Fruit fly (Drosophila melanogaster) whole organism, embryonic: Measurements from ENCODE around the gene CG31103.

Source experiments
- Abd-B ChIP-seq: fragments of 200-800 bp; sonication (Bioruptor generic); optimal IDR thresholded peaks from 2 replicates; lab custom pipeline; 2018; ENCODE audit warnings: missing biosample characterization, mild to moderate bottlenecking, missing genetic modification characterization, moderate library complexity
- BtbVII ChIP-seq: fragments of 200-800 bp; sonication (Bioruptor generic); optimal IDR thresholded peaks from 3 replicates; lab custom pipeline; 2017; ENCODE audit warnings: missing biosample characterization, mild to moderate bottlenecking, missing genetic modification characterization
- CG10565 ChIP-seq: fragments of 200-800 bp; sonication (Bioruptor generic); optimal IDR thresholded peaks from 3 replicates; lab custom pipeline; 2016; ENCODE audit warnings: missing biosample characterization, mild to moderate bottlenecking, missing genetic modification characterization
- CG13123 ChIP-seq: fragments of 200-800 bp; sonication (Bioruptor generic); optimal IDR thresholded peaks from 2 replicates; lab custom pipeline; 2016; ENCODE audit warnings: missing biosample characterization, missing genetic modification characterization
- CG17359 ChIP-seq: fragments of 200-800 bp; sonication (Bioruptor generic); optimal IDR thresholded peaks from 3 replicates; lab custom pipeline; 2018; ENCODE audit warnings: missing biosample characterization, mild to moderate bottlenecking, missing genetic modification characterization, moderate library complexity
- CG17385 ChIP-seq: fragments of 200-800 bp; sonication (Bioruptor generic); optimal IDR thresholded peaks from 3 replicates; lab custom pipeline; 2018; ENCODE audit warnings: missing biosample characterization, mild to moderate bottlenecking, missing genetic modification characterization
- CG31365 ChIP-seq: fragments of 200-800 bp; sonication (Bioruptor generic); optimal IDR thresholded peaks from 2 replicates; lab custom pipeline; 2018; ENCODE audit warnings: missing biosample characterization, mild to moderate bottlenecking, missing genetic modification characterization
- CG31388 ChIP-seq: fragments of 200-800 bp; sonication (Bioruptor generic); optimal IDR thresholded peaks from 2 replicates; lab custom pipeline; 2016; ENCODE audit warnings: missing biosample characterization, missing genetic modification characterization
- CG33213 ChIP-seq: fragments of 200-800 bp; sonication (Bioruptor generic); optimal IDR thresholded peaks from 3 replicates; lab custom pipeline; 2016; ENCODE audit warnings: missing biosample characterization, missing genetic modification characterization
- CG34376 ChIP-seq: fragments of 200-800 bp; sonication (Bioruptor generic); optimal IDR thresholded peaks from 2 replicates; lab custom pipeline; 2018; ENCODE audit warnings: missing biosample characterization, mild to moderate bottlenecking, missing genetic modification characterization
- CG4617 ChIP-seq: fragments of 200-800 bp; sonication (Bioruptor generic); optimal IDR thresholded peaks from 3 replicates; lab custom pipeline; 2016; ENCODE audit warnings: missing biosample characterization, missing genetic modification characterization, borderline replicate concordance
- CG6765 ChIP-seq: fragments of 200-800 bp; sonication (Bioruptor generic); optimal IDR thresholded peaks from 3 replicates; lab custom pipeline; 2017; ENCODE audit warnings: missing biosample characterization, mild to moderate bottlenecking, missing genetic modification characterization
- CG7271 ChIP-seq: fragments of 200-800 bp; sonication (Bioruptor generic); optimal IDR thresholded peaks from 2 replicates; lab custom pipeline; 2018; ENCODE audit warnings: missing biosample characterization, mild to moderate bottlenecking, missing genetic modification characterization, moderate library complexity
- CG7745 ChIP-seq: fragments of 200-800 bp; sonication (Bioruptor generic); optimal IDR thresholded peaks from 2 replicates; lab custom pipeline; 2018; ENCODE audit warnings: missing biosample characterization, mild to moderate bottlenecking, missing genetic modification characterization, moderate library complexity
- CG7786 ChIP-seq: fragments of 200-800 bp; sonication (Bioruptor generic); optimal IDR thresholded peaks from 2 replicates; lab custom pipeline; 2016; ENCODE audit warnings: missing biosample characterization, missing genetic modification characterization
- Dip3 ChIP-seq: fragments of 200-800 bp; sonication (Bioruptor generic); optimal IDR thresholded peaks from 3 replicates; lab custom pipeline; 2016; ENCODE audit warnings: missing biosample characterization, missing genetic modification characterization
- Elba2 ChIP-seq: fragments of 200-800 bp; sonication (Bioruptor generic); optimal IDR thresholded peaks from 3 replicates; lab custom pipeline; 2016; ENCODE audit warnings: missing biosample characterization, missing genetic modification characterization
- Ets97D ChIP-seq: fragments of 200-800 bp; sonication (Bioruptor generic); optimal IDR thresholded peaks from 3 replicates; lab custom pipeline; 2016; ENCODE audit warnings: missing biosample characterization, missing genetic modification characterization
- GATAe ChIP-seq: fragments of 200-800 bp; sonication (Bioruptor generic); conservative IDR thresholded peaks from 2 replicates; pipeline ENCODE4 v1.3.6; 2022; ENCODE audit warnings: missing biosample characterization, missing genetic modification characterization
- HLH4C ChIP-seq: fragments of 200-800 bp; sonication (Bioruptor generic); IDR thresholded peaks from 3 replicates; pipeline ENCODE4 v1.3.6; 2022; ENCODE audit warnings: missing biosample characterization, missing genetic modification characterization; ENCODE audit not compliant: partially characterized antibody
- HmgD ChIP-seq: fragments of 200-800 bp; sonication (Bioruptor generic); optimal IDR thresholded peaks from 3 replicates; lab custom pipeline; 2016; ENCODE audit warnings: missing biosample characterization, missing genetic modification characterization
- Hmr ChIP-seq: fragments of 200-800 bp; sonication (Bioruptor generic); optimal IDR thresholded peaks from 3 replicates; lab custom pipeline; 2017; ENCODE audit warnings: mild to moderate bottlenecking, missing biosample characterization, missing genetic modification reagents, missing genetic modification characterization
- Hmx ChIP-seq: fragments of 200-800 bp; sonication (Bioruptor generic); optimal IDR thresholded peaks from 2 replicates; lab custom pipeline; 2016; ENCODE audit warnings: missing biosample characterization, missing genetic modification characterization
- Meics ChIP-seq: fragments of 200-800 bp; sonication (Bioruptor generic); optimal IDR thresholded peaks from 2 replicates; lab custom pipeline; 2017; ENCODE audit warnings: missing biosample characterization, mild to moderate bottlenecking, missing genetic modification characterization
- NK7.1 ChIP-seq: fragments of 200-800 bp; sonication (Bioruptor generic); optimal IDR thresholded peaks from 3 replicates; lab custom pipeline; 2016; ENCODE audit warnings: missing biosample characterization, missing genetic modification characterization
- Nf-YA ChIP-seq: fragments of 200-800 bp; sonication (Bioruptor generic); IDR thresholded peaks from 2 replicates; pipeline ENCODE4 v1.3.6; 2022; ENCODE audit warnings: missing biosample characterization, missing genetic modification characterization
- az2 ChIP-seq: fragments of 200-800 bp; sonication (Bioruptor generic); optimal IDR thresholded peaks from 3 replicates; lab custom pipeline; 2016; ENCODE audit warnings: missing biosample characterization, missing genetic modification characterization
- bcd ChIP-seq: fragments of 200-800 bp; sonication (Bioruptor generic); optimal IDR thresholded peaks from 2 replicates; lab custom pipeline; 2017; ENCODE audit warnings: missing biosample characterization, mild to moderate bottlenecking, missing genetic modification characterization
- bsh ChIP-seq, 2 experiments: fragments of 200-800 bp; sonication (Bioruptor generic); optimal IDR thresholded peaks; 2 replicates each; lab custom pipeline; 2017 to 2018; ENCODE audit warnings: mild to moderate bottlenecking in 2 of 2, missing biosample characterization in 2 of 2, missing genetic modification characterization in 2 of 2, moderate library complexity in 1 of 2
- da ChIP-seq: fragments of 200-800 bp; sonication (Bioruptor generic); optimal IDR thresholded peaks from 2 replicates; lab custom pipeline; 2016; ENCODE audit warnings: missing biosample characterization, missing genetic modification characterization
- dmrt99B ChIP-seq: fragments of 200-800 bp; sonication (Bioruptor generic); optimal IDR thresholded peaks from 2 replicates; lab custom pipeline; 2018; ENCODE audit warnings: missing biosample characterization, mild to moderate bottlenecking, missing genetic modification characterization, moderate library complexity
- ems ChIP-seq: fragments of 200-800 bp; sonication (Bioruptor generic); optimal IDR thresholded peaks from 3 replicates; lab custom pipeline; 2016; ENCODE audit warnings: missing biosample characterization, missing genetic modification characterization
- eve ChIP-seq, 2 experiments: fragments of >200 bp; optimal IDR thresholded peaks; 2 replicates each; lab custom pipeline; 2017; ENCODE audit warnings: missing biosample characterization in 2 of 2, missing genetic modification characterization in 2 of 2
- ewg ChIP-seq: fragments of 200-800 bp; sonication (Bioruptor generic); optimal IDR thresholded peaks from 3 replicates; lab custom pipeline; 2017; ENCODE audit warnings: mild to moderate bottlenecking, missing biosample characterization, missing genetic modification reagents, missing genetic modification characterization
- exex ChIP-seq: fragments of 200-800 bp; sonication (Bioruptor generic); optimal IDR thresholded peaks from 4 replicates; lab custom pipeline; 2018; ENCODE audit warnings: missing biosample characterization, mild to moderate bottlenecking, missing genetic modification characterization, moderate library complexity
- gcm2 ChIP-seq: fragments of 200-800 bp; sonication (Bioruptor generic); optimal IDR thresholded peaks from 2 replicates; lab custom pipeline; 2016; ENCODE audit warnings: missing biosample characterization, missing genetic modification characterization
- grn ChIP-seq: fragments of 200-800 bp; sonication (Bioruptor generic); optimal IDR thresholded peaks from 3 replicates; lab custom pipeline; 2017; ENCODE audit warnings: missing biosample characterization, missing genetic modification characterization
- jumu ChIP-seq: fragments of 200-800 bp; sonication (Bioruptor generic); optimal IDR thresholded peaks from 3 replicates; lab custom pipeline; 2016; ENCODE audit warnings: missing biosample characterization, missing genetic modification characterization
- lbe ChIP-seq: fragments of 200-800 bp; sonication (Bioruptor generic); optimal IDR thresholded peaks from 2 replicates; lab custom pipeline; 2016; ENCODE audit warnings: missing biosample characterization, mild to moderate bottlenecking, missing genetic modification characterization
- nau ChIP-seq: fragments of 200-800 bp; sonication (Bioruptor generic); optimal IDR thresholded peaks from 3 replicates; lab custom pipeline; 2017; ENCODE audit warnings: missing biosample characterization, mild to moderate bottlenecking, missing genetic modification characterization, missing genetic modification reagents
- org-1 ChIP-seq: fragments of 200-800 bp; sonication (Bioruptor generic); optimal IDR thresholded peaks from 2 replicates; lab custom pipeline; 2017; ENCODE audit warnings: missing biosample characterization, missing genetic modification characterization
- sc ChIP-seq, 3 experiments: fragments of >200 bp in 2 of 3; fragments of 200-800 bp in 1 of 3; sonication (Bioruptor generic) in 1 of 3; optimal IDR thresholded peaks; 2 replicates in 2 of 3; 3 replicates in 1 of 3; lab custom pipeline; 2017; ENCODE audit warnings: mild to moderate bottlenecking in 1 of 3, missing biosample characterization in 1 of 3, missing genetic modification characterization in 1 of 3, missing genetic modification reagents in 1 of 3
- so ChIP-seq: fragments of 200-800 bp; sonication (Bioruptor generic); IDR thresholded peaks from 3 replicates; pipeline ENCODE4 v1.3.6; 2022; ENCODE audit warnings: missing biosample characterization, missing genetic modification characterization
- sob ChIP-seq: fragments of 200-800 bp; sonication (Bioruptor generic); IDR thresholded peaks from 2 replicates; pipeline ENCODE4 v1.3.6; 2022; ENCODE audit warnings: missing biosample characterization, missing genetic modification characterization
- stc ChIP-seq: fragments of 200-800 bp; sonication (Bioruptor generic); IDR thresholded peaks from 2 replicates; pipeline ENCODE4 v1.3.6; 2022; ENCODE audit warnings: missing biosample characterization, missing genetic modification characterization
- tup ChIP-seq: fragments of 200-800 bp; sonication (Bioruptor generic); optimal IDR thresholded peaks from 2 replicates; lab custom pipeline; 2016; ENCODE audit warnings: missing biosample characterization, mild to moderate bottlenecking, missing genetic modification characterization, moderate library complexity
- vvl ChIP-seq: fragments of 200-800 bp; sonication (Bioruptor generic); IDR thresholded peaks from 2 replicates; pipeline ENCODE4 v1.3.6; 2022; ENCODE audit warnings: missing biosample characterization, missing genetic modification characterization
- zfh1 ChIP-seq: fragments of 200-800 bp; sonication (Bioruptor generic); IDR thresholded peaks from 3 replicates; pipeline ENCODE4 v1.3.6; 2022; ENCODE audit warnings: missing biosample characterization, missing genetic modification characterization

CG31103 gene

dm6 chr3R:25183484-25184442, 35.4 kb upstream of the CG31103 start, which contains the start of gene dan (continued):
- TF ChIP-seq CG31388 (no peak), dmrt99B (peak; percentile 53), Dip3 (GFP tag; lab: Kevin White, UChicago) (no peak), Nf-YA (GFP tag; lab: Robert Waterston, UW) (no peak), Ets97D (no peak), CG17359 (no peak), az2 (GFP tag; lab: Kevin White, UChicago) (peak; percentile 26), Elba2 (no peak), tup (no peak), Abd-B (GFP tag; lab: Kevin White, UChicago) (peak; percentile 8), ewg (GFP tag; lab: Kevin White, UChicago) (no peak), stc (GFP tag; lab: Robert Waterston, UW) (no peak), bsh (GFP tag; optimal IDR thresholded peaks at IDR 0.05; lab: Kevin White, UChicago) (peak in 1 of 2 experiments; percentile 38), CG4617 (GFP tag; lab: Kevin White, UChicago) (no peak), CG31365 (tag; lab: Kevin White, UChicago) (no peak), sc (optimal IDR thresholded peaks at IDR 0.05; lab: Kevin White, UChicago) (no peak), sc (GFP tag; optimal IDR thresholded peaks at IDR 0.05; lab: Kevin White, UChicago) (no peak), CG7786 (GFP tag; lab: Kevin White, UChicago) (no peak), BtbVII (GFP tag; lab: Kevin White, UChicago) (no peak), CG7271 (tag; lab: Kevin White, UChicago) (peak; percentile 67), zfh1 (GFP tag; lab: Robert Waterston, UW) (no peak; the same call in 2 of the 3 replicates), grn (no peak), gcm2 (GFP tag; lab: Kevin White, UChicago) (no peak), ems (no peak), CG17385 (GFP tag; lab: Kevin White, UChicago) (peak; percentile 5), vvl (GFP tag; lab: Robert Waterston, UW) (no peak), NK7.1 (GFP tag; lab: Kevin White, UChicago) (no peak), CG6765 (no peak), so (GFP tag; lab: Robert Waterston, UW) (no peak), sob (no peak), CG7745 (tag; lab: Kevin White, UChicago) (no peak), da (GFP tag; lab: Kevin White, UChicago) (no peak), bcd (GFP tag; lab: Kevin White, UChicago) (peak; percentile 40), HLH4C (no peak), lbe (GFP tag; lab: Kevin White, UChicago) (no peak), nau (GFP tag; lab: Kevin White, UChicago) (no peak), jumu (GFP tag; lab: Kevin White, UChicago) (no peak), HmgD (no peak), exex (tag; lab: Kevin White, UChicago) (no peak), CG34376 (GFP tag; lab: Kevin White, UChicago) (no peak), Meics (GFP tag; lab: Kevin White, UChicago) (peak; percentile 68), CG33213 (no peak), GATAe (GFP tag; lab: Robert Waterston, UW) (no peak), Hmx (GFP tag; lab: Kevin White, UChicago) (no peak), Hmr (GFP tag; lab: Kevin White, UChicago) (peak; percentile 63), CG10565 (no peak), eve (GFP tag; optimal IDR thresholded peaks at IDR 0.05; lab: Kevin White, UChicago) (peak in 1 of 2 experiments; percentile 49), org-1 (GFP tag; lab: Kevin White, UChicago) (peak; percentile 27), CG13123 (GFP tag; lab: Kevin White, UChicago) (no peak)
